Worm (Caenorhabditis elegans) whole organism, young adult: ENCODE measurements around the gene gcy-12.

Experiments
- B0019.2 ChIP-seq: fragments of 200-800 bp; sonication (Bioruptor generic); conservative IDR thresholded peaks from 2 replicates; pipeline ENCODE4 v1.3.6; 2022; ENCODE audit warnings: missing genetic modification reagents, missing genetic modification characterization, missing compliant biosample characterization
- C06A6.2 ChIP-seq: fragments of 200-800 bp; sonication (Bioruptor generic); conservative IDR thresholded peaks from 2 replicates; pipeline ENCODE4 v1.3.6; 2022; ENCODE audit warnings: missing genetic modification characterization, missing compliant biosample characterization
- F39B2.1 ChIP-seq: fragments of 200-800 bp; sonication (Bioruptor generic); IDR thresholded peaks from 2 replicates; pipeline ENCODE4 v1.3.6; 2022; ENCODE audit warnings: missing genetic modification reagents, missing genetic modification characterization, missing compliant biosample characterization
- F52B5.7 ChIP-seq: sonication (generic microtip); optimal IDR thresholded peaks from 2 replicates; lab custom pipeline; 2016; ENCODE audit warnings: mild to moderate bottlenecking, missing genetic modification characterization, missing compliant biosample characterization
- F55B11.4 ChIP-seq: sonication (generic microtip); optimal IDR thresholded peaks from 2 replicates; lab custom pipeline; 2016; ENCODE audit warnings: missing compliant biosample characterization, missing genetic modification characterization, borderline replicate concordance; ENCODE audit not compliant: insufficient read depth
- F57A8.1 ChIP-seq: fragments of 200-800 bp; sonication (Bioruptor generic); optimal IDR thresholded peaks from 2 replicates; lab custom pipeline; 2018; ENCODE audit warnings: mild to moderate bottlenecking, missing genetic modification characterization, moderate library complexity, missing compliant biosample characterization
- K12H6.12 ChIP-seq: fragments of 200-800 bp; sonication (Bioruptor generic); optimal IDR thresholded peaks from 2 replicates; lab custom pipeline; 2018; ENCODE audit warnings: mild to moderate bottlenecking, missing genetic modification characterization, missing compliant biosample characterization
- T26A5.8 ChIP-seq: sonication (generic microtip); optimal IDR thresholded peaks from 2 replicates; lab custom pipeline; 2016; ENCODE audit warnings: missing genetic modification characterization, missing compliant biosample characterization
- Y53F4B.3 ChIP-seq: fragments of 200-800 bp; sonication (Bioruptor generic); IDR thresholded peaks from 2 replicates; pipeline ENCODE4 v1.3.6; 2022; ENCODE audit warnings: missing genetic modification reagents, missing genetic modification characterization, missing compliant biosample characterization
- Y56A3A.18 ChIP-seq: fragments of 200-800 bp; sonication (Bioruptor generic); IDR thresholded peaks from 2 replicates; pipeline ENCODE4 v1.3.6; 2022; ENCODE audit warnings: missing genetic modification reagents, missing genetic modification characterization, missing compliant biosample characterization
- Y79H2A.3 ChIP-seq: fragments of 200-800 bp; sonication (Bioruptor generic); conservative IDR thresholded peaks from 2 replicates; pipeline ENCODE4 v1.3.6; 2022; ENCODE audit warnings: missing genetic modification reagents, missing genetic modification characterization, missing compliant biosample characterization
- Y95B8A.8 ChIP-seq: fragments of 200-800 bp; sonication (Bioruptor generic); IDR thresholded peaks from 2 replicates; pipeline ENCODE4 v1.3.6; 2022; ENCODE audit warnings: missing genetic modification reagents, missing genetic modification characterization, missing compliant biosample characterization
- aptf-2 ChIP-seq: fragments of 200-800 bp; sonication (Bioruptor generic); conservative IDR thresholded peaks from 2 replicates; pipeline ENCODE4 v1.3.6; 2022; ENCODE audit warnings: missing genetic modification reagents, missing genetic modification characterization, missing compliant biosample characterization
- bed-1 ChIP-seq: fragments of 200-800 bp; sonication (Bioruptor generic); IDR thresholded peaks from 2 replicates; pipeline ENCODE4 v1.3.6; 2022; ENCODE audit warnings: missing genetic modification reagents, missing genetic modification characterization, missing compliant biosample characterization
- bed-2 ChIP-seq: fragments of 200-800 bp; sonication (Bioruptor generic); IDR thresholded peaks from 2 replicates; pipeline ENCODE4 v1.3.6; 2022; ENCODE audit warnings: missing genetic modification reagents, missing genetic modification characterization, missing compliant biosample characterization
- cebp-2 ChIP-seq: fragments of 200-800 bp; sonication (Bioruptor generic); IDR thresholded peaks from 2 replicates; pipeline ENCODE4 v1.3.6; 2022; ENCODE audit warnings: missing genetic modification characterization, missing compliant biosample characterization
- ceh-100 ChIP-seq: fragments of 200-800 bp; sonication (Bioruptor generic); IDR thresholded peaks from 2 replicates; pipeline ENCODE4 v1.3.6; 2022; ENCODE audit warnings: missing genetic modification reagents, missing genetic modification characterization, missing compliant biosample characterization
- dox-1 ChIP-seq: fragments of 200-800 bp; sonication (Bioruptor generic); IDR thresholded peaks from 2 replicates; pipeline ENCODE4 v1.3.6; 2022; ENCODE audit warnings: missing genetic modification reagents, missing genetic modification characterization, missing compliant biosample characterization
- dpff-1 ChIP-seq: sonication (generic microtip); optimal IDR thresholded peaks from 2 replicates; lab custom pipeline; 2017; ENCODE audit warnings: mild to moderate bottlenecking, missing genetic modification characterization, missing compliant biosample characterization
- dpl-1 ChIP-seq: fragments of 150-350 bp; optimal IDR thresholded peaks from 2 replicates; lab custom pipeline; 2014; ENCODE audit warnings: missing biosample characterization, missing genetic modification reagents, missing genetic modification characterization
- ets-4 ChIP-seq: fragments of 200-800 bp; sonication (Bioruptor generic); optimal IDR thresholded peaks from 2 replicates; lab custom pipeline; 2018; ENCODE audit warnings: mild to moderate bottlenecking, missing genetic modification characterization, missing compliant biosample characterization
- fkh-3 ChIP-seq: sonication (generic microtip); optimal IDR thresholded peaks from 2 replicates; lab custom pipeline; 2016; ENCODE audit warnings: mild to moderate bottlenecking, missing genetic modification characterization, missing compliant biosample characterization
- gei-17 ChIP-seq: fragments of 200-800 bp; sonication (Bioruptor generic); optimal IDR thresholded peaks from 2 replicates; lab custom pipeline; 2018; ENCODE audit warnings: mild to moderate bottlenecking, missing genetic modification characterization, missing compliant biosample characterization
- him-1 ChIP-seq: sonication (generic microtip); optimal IDR thresholded peaks from 2 replicates; lab custom pipeline; 2016; ENCODE audit warnings: missing genotype, missing genetic modification reagents, missing genetic modification characterization, missing compliant biosample characterization
- hmg-1.2 ChIP-seq: fragments of 200-800 bp; sonication (Bioruptor generic); IDR thresholded peaks from 2 replicates; pipeline ENCODE4 v1.3.6; 2022; ENCODE audit warnings: missing genetic modification reagents, missing genetic modification characterization, missing compliant biosample characterization
- let-526 ChIP-seq: fragments of 200-800 bp; sonication (Bioruptor generic); IDR thresholded peaks from 2 replicates; pipeline ENCODE4 v1.3.6; 2022; ENCODE audit warnings: missing genetic modification reagents, missing genetic modification characterization, missing compliant biosample characterization
- let-607 ChIP-seq, 2 experiments: fragments of 200-800 bp in 1 of 2; sonication (Bioruptor generic) in 1 of 2; sonication (generic microtip) in 1 of 2; optimal IDR thresholded peaks; 2 replicates each; lab custom pipeline; 2016 to 2018; ENCODE audit warnings: mild to moderate bottlenecking in 2 of 2, missing compliant biosample characterization in 2 of 2, missing genetic modification characterization in 2 of 2, moderate library complexity in 2 of 2, missing genotype in 1 of 2
- lin-26 ChIP-seq: fragments of 200-800 bp; sonication (Bioruptor generic); IDR thresholded peaks from 2 replicates; pipeline ENCODE4 v1.3.6; 2022; ENCODE audit warnings: missing genetic modification reagents, missing genetic modification characterization, missing compliant biosample characterization
- lin-35 ChIP-seq, 3 experiments: fragments of 150-350 bp in 2 of 3; sonication (generic microtip) in 1 of 3; optimal IDR thresholded peaks; 2 replicates each; lab custom pipeline; 2014 to 2018; ENCODE audit warnings: missing biosample characterization in 3 of 3, missing genetic modification characterization in 3 of 3, missing genetic modification reagents in 3 of 3
- lin-54 ChIP-seq: fragments of 200-800 bp; sonication (Bioruptor generic); optimal IDR thresholded peaks from 2 replicates; lab custom pipeline; 2018; ENCODE audit warnings: mild to moderate bottlenecking, missing genetic modification characterization, missing compliant biosample characterization
- lir-1 ChIP-seq: fragments of 200-800 bp; sonication (Bioruptor generic); conservative IDR thresholded peaks from 2 replicates; pipeline ENCODE4 v1.3.6; 2022; ENCODE audit warnings: missing genetic modification reagents, missing genetic modification characterization, missing compliant biosample characterization
- lsl-1 ChIP-seq: fragments of 200-800 bp; sonication (Bioruptor generic); optimal IDR thresholded peaks from 2 replicates; lab custom pipeline; 2018; ENCODE audit warnings: mild to moderate bottlenecking, missing genetic modification characterization, moderate library complexity, missing compliant biosample characterization
- lsy-27 ChIP-seq: sonication (generic microtip); optimal IDR thresholded peaks from 2 replicates; lab custom pipeline; 2017; ENCODE audit warnings: missing genetic modification characterization, mild to moderate bottlenecking, missing compliant biosample characterization, antibody characterized with exemption, missing genotype, borderline replicate concordance; ENCODE audit not compliant: insufficient read depth
- madf-10 ChIP-seq: sonication (generic microtip); optimal IDR thresholded peaks from 2 replicates; lab custom pipeline; 2016; ENCODE audit warnings: mild to moderate bottlenecking, missing genetic modification characterization, missing compliant biosample characterization
- madf-8 ChIP-seq: fragments of 200-800 bp; sonication (Bioruptor generic); conservative IDR thresholded peaks from 2 replicates; pipeline ENCODE4 v1.3.6; 2022; ENCODE audit warnings: missing genetic modification reagents, missing genetic modification characterization, missing compliant biosample characterization
- mcd-1 ChIP-seq: fragments of 200-800 bp; sonication (Bioruptor generic); IDR thresholded peaks from 2 replicates; pipeline ENCODE4 v1.3.6; 2022; ENCODE audit warnings: missing genetic modification reagents, missing genetic modification characterization, missing compliant biosample characterization
- nhr-80 ChIP-seq: sonication (generic microtip); optimal IDR thresholded peaks from 2 replicates; lab custom pipeline; 2016; ENCODE audit warnings: missing genetic modification characterization, missing compliant biosample characterization
- pbrm-1 ChIP-seq: fragments of 200-800 bp; sonication (Bioruptor generic); IDR thresholded peaks from 2 replicates; pipeline ENCODE4 v1.3.6; 2022; ENCODE audit warnings: missing genetic modification reagents, missing genetic modification characterization, missing compliant biosample characterization
- repo-1 ChIP-seq: sonication (generic microtip); optimal IDR thresholded peaks from 2 replicates; lab custom pipeline; 2017; ENCODE audit warnings: mild to moderate bottlenecking, missing genetic modification characterization, missing compliant biosample characterization
- sdz-38 ChIP-seq: sonication (generic microtip); optimal IDR thresholded peaks from 2 replicates; lab custom pipeline; 2016; ENCODE audit warnings: missing genotype, missing genetic modification characterization, missing compliant biosample characterization
- snpc-3.4 ChIP-seq: sonication (generic microtip); optimal IDR thresholded peaks from 2 replicates; lab custom pipeline; 2017; ENCODE audit warnings: missing genetic modification characterization, mild to moderate bottlenecking, missing compliant biosample characterization, antibody characterized with exemption, moderate library complexity, missing genotype, missing genetic modification reagents
- sptf-2 ChIP-seq: fragments of 200-800 bp; sonication (Bioruptor generic); optimal IDR thresholded peaks from 2 replicates; lab custom pipeline; 2018; ENCODE audit warnings: mild to moderate bottlenecking, missing genetic modification characterization, missing compliant biosample characterization
- unc-62 ChIP-seq: fragments of 150-350 bp; optimal IDR thresholded peaks from 2 replicates; lab custom pipeline; 2014; ENCODE audit warnings: missing biosample characterization, missing genetic modification reagents, missing genetic modification characterization

The gcy-12 gene

ce11 chrII:5353642-5354041 is 41.8 kb downstream of the gcy-12 start (continued):
- TF ChIP-seq nhr-80 (no peak), K12H6.12 (no peak), aptf-2 (GFP tag; lab: Robert Waterston, UW) (no peak), gei-17 (no peak), lin-26 (GFP tag; lab: Robert Waterston, UW) (peak; percentile 96), F52B5.7 (peak; percentile 92), lir-1 (GFP tag; lab: Robert Waterston, UW) (no peak), dpff-1 (peak; percentile 84), lsy-27 (tag; lab: Kevin White, UChicago) (no peak), B0019.2 (GFP tag; lab: Robert Waterston, UW) (no peak), repo-1 (tag; lab: Kevin White, UChicago) (peak; percentile 86), ceh-100 (peak; percentile 65), T26A5.8 (tag; lab: Kevin White, UChicago) (peak; percentile 78), Y53F4B.3 (peak; percentile 26; the same call in 1 of the 2 replicates), dox-1 (GFP tag; lab: Robert Waterston, UW) (peak; percentile 73), lsl-1 (GFP tag; lab: Kevin White, UChicago) (peak; percentile 44), F55B11.4 (no peak), Y95B8A.8 (GFP tag; lab: Robert Waterston, UW) (0 out of 2 replicates have a peak, but pooled peaks have one; percentile 75), lin-54 (GFP tag; lab: Kevin White, UChicago) (peak; percentile 71), him-1 (tag; lab: Kevin White, UChicago) (peak; percentile 57), sdz-38 (tag; lab: Kevin White, UChicago) (no peak), cebp-2 (GFP tag; lab: Robert Waterston, UW) (0 out of 2 replicates have a peak, but pooled peaks have one; percentile 67), madf-8 (GFP tag; lab: Robert Waterston, UW) (no peak), hmg-1.2 (GFP tag; lab: Robert Waterston, UW) (peak; percentile 48), unc-62 (GFP tag; lab: Kevin White, UChicago) (no peak), lin-35 (GFP tag; optimal IDR thresholded peaks at IDR 0.05; lab: Kevin White, UChicago) (no peak), bed-2 (no peak), let-526 (GFP tag; lab: Robert Waterston, UW) (no peak), Y56A3A.18 (peak; percentile 78), mcd-1 (no peak)

ce11 chrII:5355384-5355783 is 43.5 kb downstream of the gcy-12 start, which contains the start of gene srg-69:
Gene srg-69, plus strand, starts transcription at chrII:5355684.
- TF ChIP-seq pbrm-1 (GFP tag; lab: Robert Waterston, UW) (no peak), fkh-3 (no peak), F57A8.1 (GFP tag; lab: Kevin White, UChicago) (no peak), let-526 (GFP tag; lab: Robert Waterston, UW) (no peak), snpc-3.4 (tag; lab: Kevin White, UChicago) (no peak), dpl-1 (GFP tag; lab: Kevin White, UChicago) (no peak), sptf-2 (GFP tag; lab: Kevin White, UChicago) (no peak), F39B2.1 (GFP tag; lab: Robert Waterston, UW) (no peak), Y79H2A.3 (GFP tag; lab: Robert Waterston, UW) (no peak), let-607 (tag; optimal IDR thresholded peaks at IDR 0.05; lab: Kevin White, UChicago) (no peak), C06A6.2 (GFP tag; lab: Robert Waterston, UW) (no peak), bed-1 (GFP tag; lab: Robert Waterston, UW) (no peak), ets-4 (GFP tag; lab: Kevin White, UChicago) (no peak), madf-10 (no peak)
